Fruit fly (Drosophila melanogaster) whole organism, embryonic: ENCODE data around the gene Drice.

Experiments used
- CG1024 ChIP-seq: fragments of 200-800 bp; sonication (Bioruptor generic); IDR thresholded peaks from 2 replicates; pipeline ENCODE4 v1.3.6; 2022; ENCODE audit warnings: missing biosample characterization, missing genetic modification characterization
- CG10321 ChIP-seq: fragments of 200-800 bp; sonication (Bioruptor generic); IDR thresholded peaks from 2 replicates; pipeline ENCODE4 v1.3.6; 2022; ENCODE audit warnings: missing biosample characterization, missing genetic modification characterization
- CG10565 ChIP-seq: fragments of 200-800 bp; sonication (Bioruptor generic); optimal IDR thresholded peaks from 3 replicates; lab custom pipeline; 2016; ENCODE audit warnings: missing biosample characterization, mild to moderate bottlenecking, missing genetic modification characterization
- CG14965 ChIP-seq: fragments of 200-800 bp; sonication (Bioruptor generic); optimal IDR thresholded peaks from 2 replicates; lab custom pipeline; 2016; ENCODE audit warnings: missing biosample characterization, missing genetic modification characterization, borderline replicate concordance
- CG15514 ChIP-seq: fragments of 200-800 bp; sonication (Bioruptor generic); optimal IDR thresholded peaks from 3 replicates; lab custom pipeline; 2017; ENCODE audit warnings: missing biosample characterization, missing genetic modification characterization, mild to moderate bottlenecking, moderate library complexity, missing genetic modification reagents
- CG1602 ChIP-seq: fragments of 200-800 bp; sonication (Bioruptor generic); optimal IDR thresholded peaks from 3 replicates; lab custom pipeline; 2016; ENCODE audit warnings: missing biosample characterization, missing genetic modification characterization
- CG17385 ChIP-seq: fragments of 200-800 bp; sonication (Bioruptor generic); optimal IDR thresholded peaks from 3 replicates; lab custom pipeline; 2018; ENCODE audit warnings: missing biosample characterization, mild to moderate bottlenecking, missing genetic modification characterization
- CG17612 ChIP-seq: fragments of 200-800 bp; sonication (Bioruptor generic); IDR thresholded peaks from 2 replicates; pipeline ENCODE4 v1.3.6; 2022; ENCODE audit warnings: missing biosample characterization, missing genetic modification characterization
- CG3163 ChIP-seq: fragments of 200-800 bp; sonication (Bioruptor generic); optimal IDR thresholded peaks from 3 replicates; lab custom pipeline; 2016; ENCODE audit warnings: missing biosample characterization, missing genetic modification characterization
- CG32772 ChIP-seq: fragments of 200-800 bp; sonication (Bioruptor generic); IDR thresholded peaks from 2 replicates; pipeline ENCODE4 v1.3.6; 2022; ENCODE audit warnings: missing biosample characterization, missing genetic modification characterization
- CG3995 ChIP-seq: fragments of 200-800 bp; sonication (Bioruptor generic); optimal IDR thresholded peaks from 3 replicates; lab custom pipeline; 2016; ENCODE audit warnings: missing biosample characterization, missing genetic modification characterization
- CG4404 ChIP-seq: fragments of 200-800 bp; sonication (Bioruptor generic); IDR thresholded peaks from 2 replicates; pipeline ENCODE4 v1.3.6; 2022; ENCODE audit warnings: missing biosample characterization, missing genetic modification characterization
- CG6272 ChIP-seq: fragments of 200-800 bp; sonication (Bioruptor generic); IDR thresholded peaks from 2 replicates; pipeline ENCODE4 v1.3.6; 2022; ENCODE audit warnings: missing biosample characterization, missing genetic modification characterization
- CG6683 ChIP-seq: fragments of 200-800 bp; sonication (Bioruptor generic); optimal IDR thresholded peaks from 2 replicates; lab custom pipeline; 2017; ENCODE audit warnings: missing biosample characterization, mild to moderate bottlenecking, missing genetic modification characterization, missing genetic modification reagents
- CG7839 ChIP-seq: fragments of 200-800 bp; sonication (Bioruptor generic); optimal IDR thresholded peaks from 3 replicates; lab custom pipeline; 2018; ENCODE audit warnings: missing biosample characterization, mild to moderate bottlenecking, missing genetic modification characterization, moderate library complexity
- CG8281 ChIP-seq: fragments of 200-800 bp; sonication (Bioruptor generic); optimal IDR thresholded peaks from 2 replicates; lab custom pipeline; 2018; ENCODE audit warnings: missing biosample characterization, mild to moderate bottlenecking, missing genetic modification characterization, moderate library complexity
- CkIIα-i1 ChIP-seq: fragments of 200-800 bp; sonication (Bioruptor generic); IDR thresholded peaks from 2 replicates; pipeline ENCODE4 v1.3.6; 2022; ENCODE audit warnings: missing biosample characterization, missing genetic modification characterization
- Elba2 ChIP-seq: fragments of 200-800 bp; sonication (Bioruptor generic); optimal IDR thresholded peaks from 3 replicates; lab custom pipeline; 2016; ENCODE audit warnings: missing biosample characterization, missing genetic modification characterization
- Hand ChIP-seq: fragments of 200-800 bp; sonication (Bioruptor generic); optimal IDR thresholded peaks from 2 replicates; lab custom pipeline; 2017; ENCODE audit warnings: mild to moderate bottlenecking, missing biosample characterization, missing genetic modification reagents, missing genetic modification characterization
- HmgD ChIP-seq: fragments of 200-800 bp; sonication (Bioruptor generic); optimal IDR thresholded peaks from 3 replicates; lab custom pipeline; 2016; ENCODE audit warnings: missing biosample characterization, missing genetic modification characterization
- HmgZ ChIP-seq: fragments of 200-800 bp; sonication (Bioruptor generic); optimal IDR thresholded peaks from 2 replicates; lab custom pipeline; 2018; ENCODE audit warnings: missing biosample characterization, mild to moderate bottlenecking, missing genetic modification characterization
- Hmx ChIP-seq: fragments of 200-800 bp; sonication (Bioruptor generic); optimal IDR thresholded peaks from 2 replicates; lab custom pipeline; 2016; ENCODE audit warnings: missing biosample characterization, missing genetic modification characterization
- Hr3 ChIP-seq: fragments of 200-800 bp; sonication (Bioruptor generic); optimal IDR thresholded peaks from 3 replicates; lab custom pipeline; 2016; ENCODE audit warnings: missing biosample characterization, missing genetic modification characterization
- NFAT ChIP-seq: fragments of 200-800 bp; sonication (Bioruptor generic); IDR thresholded peaks from 2 replicates; pipeline ENCODE4 v1.3.6; 2022; ENCODE audit warnings: missing biosample characterization, missing genetic modification characterization
- Usf ChIP-seq: fragments of 200-800 bp; sonication (Bioruptor generic); optimal IDR thresholded peaks from 2 replicates; lab custom pipeline; 2017; ENCODE audit warnings: missing genotype, missing biosample characterization, missing genetic modification characterization
- Vsx1 ChIP-seq: fragments of 200-800 bp; sonication (Bioruptor generic); optimal IDR thresholded peaks from 2 replicates; lab custom pipeline; 2017; ENCODE audit warnings: missing biosample characterization, mild to moderate bottlenecking, missing genetic modification characterization, missing genetic modification reagents
- abd-A ChIP-seq: fragments of 200-800 bp; sonication (Bioruptor generic); optimal IDR thresholded peaks from 3 replicates; lab custom pipeline; 2019; ENCODE audit warnings: missing biosample characterization, mild to moderate bottlenecking, missing genetic modification characterization, moderate library complexity
- bigmax ChIP-seq: fragments of 200-800 bp; sonication (Bioruptor generic); optimal IDR thresholded peaks from 2 replicates; lab custom pipeline; 2018; ENCODE audit warnings: missing biosample characterization, mild to moderate bottlenecking, missing genetic modification characterization
- cas ChIP-seq: fragments of 200-800 bp; sonication (Bioruptor generic); IDR thresholded peaks from 2 replicates; pipeline ENCODE4 v1.3.6; 2022; ENCODE audit warnings: missing biosample characterization, missing genetic modification characterization
- crc ChIP-seq: fragments of 200-800 bp; sonication (Bioruptor generic); optimal IDR thresholded peaks from 2 replicates; lab custom pipeline; 2016; ENCODE audit warnings: missing biosample characterization, missing genetic modification characterization
- dysf ChIP-seq: fragments of 200-800 bp; sonication (Bioruptor generic); IDR thresholded peaks from 3 replicates; pipeline ENCODE4 v1.3.6; 2022; ENCODE audit warnings: missing biosample characterization, missing genetic modification characterization
- fd3F ChIP-seq: fragments of 200-800 bp; sonication (Bioruptor generic); optimal IDR thresholded peaks from 2 replicates; lab custom pipeline; 2018; ENCODE audit warnings: missing biosample characterization, mild to moderate bottlenecking, missing genetic modification characterization, moderate library complexity
- fd64A ChIP-seq: fragments of 200-800 bp; sonication (Bioruptor generic); optimal IDR thresholded peaks from 3 replicates; lab custom pipeline; 2018; ENCODE audit warnings: missing biosample characterization, mild to moderate bottlenecking, missing genetic modification characterization
- hkb ChIP-seq, 2 experiments: fragments of 200-800 bp in 1 of 2; fragments of >200 bp in 1 of 2; sonication (Bioruptor generic) in 1 of 2; IDR thresholded peaks in 1 of 2; optimal IDR thresholded peaks in 1 of 2; 2 replicates each; pipeline versions ENCODE4 v1.3.6 to Lab custom; 2017 to 2022; ENCODE audit warnings: missing biosample characterization in 1 of 2, missing genetic modification characterization in 1 of 2
- kay ChIP-seq: fragments of 200-800 bp; sonication (Bioruptor generic); optimal IDR thresholded peaks from 2 replicates; lab custom pipeline; 2016; ENCODE audit warnings: missing biosample characterization, missing genetic modification characterization
- klu ChIP-seq: fragments of 200-800 bp; sonication (Bioruptor generic); IDR thresholded peaks from 2 replicates; pipeline ENCODE4 v1.3.6; 2022; ENCODE audit warnings: missing biosample characterization, missing genetic modification characterization
- nom ChIP-seq: fragments of 200-800 bp; sonication (Bioruptor generic); optimal IDR thresholded peaks from 2 replicates; lab custom pipeline; 2017; ENCODE audit warnings: missing biosample characterization, missing genetic modification characterization, mild to moderate bottlenecking, moderate library complexity, missing genetic modification reagents
- otp ChIP-seq: fragments of 200-800 bp; sonication (Bioruptor generic); IDR thresholded peaks from 3 replicates; pipeline ENCODE4, ENCODE4 v1.3.6; 2022; ENCODE audit warnings: missing biosample characterization, missing genetic modification characterization
- pzg ChIP-seq: fragments of 200-800 bp; sonication (Bioruptor generic); optimal IDR thresholded peaks from 3 replicates; lab custom pipeline; 2018; ENCODE audit warnings: missing biosample characterization, mild to moderate bottlenecking, missing genetic modification characterization, moderate library complexity
- ro ChIP-seq: fragments of 200-800 bp; sonication (Bioruptor generic); IDR thresholded peaks from 2 replicates; pipeline ENCODE4 v1.3.6; 2022; ENCODE audit warnings: missing biosample characterization, missing genetic modification characterization
- salm ChIP-seq: fragments of 200-800 bp; sonication (Bioruptor generic); optimal IDR thresholded peaks from 2 replicates; lab custom pipeline; 2018; ENCODE audit warnings: missing biosample characterization, mild to moderate bottlenecking, missing genetic modification characterization
- sc ChIP-seq, 3 experiments: fragments of >200 bp in 2 of 3; fragments of 200-800 bp in 1 of 3; sonication (Bioruptor generic) in 1 of 3; optimal IDR thresholded peaks; 2 replicates in 2 of 3; 3 replicates in 1 of 3; lab custom pipeline; 2017; ENCODE audit warnings: mild to moderate bottlenecking in 1 of 3, missing biosample characterization in 1 of 3, missing genetic modification characterization in 1 of 3, missing genetic modification reagents in 1 of 3
- shn ChIP-seq: fragments of 200-800 bp; sonication (Bioruptor generic); optimal IDR thresholded peaks from 3 replicates; lab custom pipeline; 2016; ENCODE audit warnings: missing biosample characterization, missing genetic modification characterization
- tin ChIP-seq: fragments of 200-800 bp; sonication (Bioruptor generic); optimal IDR thresholded peaks from 3 replicates; lab custom pipeline; 2016; ENCODE audit warnings: missing biosample characterization, missing genetic modification characterization
- toy ChIP-seq: fragments of 200-800 bp; sonication (Bioruptor generic); IDR thresholded peaks from 2 replicates; pipeline ENCODE4 v1.3.6; 2022; ENCODE audit warnings: missing biosample characterization, missing genetic modification characterization
- tup ChIP-seq: fragments of 200-800 bp; sonication (Bioruptor generic); optimal IDR thresholded peaks from 2 replicates; lab custom pipeline; 2016; ENCODE audit warnings: missing biosample characterization, mild to moderate bottlenecking, missing genetic modification characterization, moderate library complexity
- unc-4 ChIP-seq: fragments of 200-800 bp; sonication (Bioruptor generic); IDR thresholded peaks from 2 replicates; pipeline ENCODE4 v1.3.6; 2022; ENCODE audit warnings: missing biosample characterization, missing genetic modification characterization; ENCODE audit not compliant: partially characterized antibody
- vfl ChIP-seq: fragments of 200-800 bp; sonication (Bioruptor generic); optimal IDR thresholded peaks from 2 replicates; lab custom pipeline; 2016; ENCODE audit warnings: missing biosample characterization, missing genetic modification characterization
- vnd ChIP-seq: fragments of 200-800 bp; sonication (Bioruptor generic); IDR thresholded peaks from 3 replicates; pipeline ENCODE4 v1.3.6; 2022; ENCODE audit warnings: missing biosample characterization, missing genetic modification characterization; ENCODE audit not compliant: partially characterized antibody
- vvl ChIP-seq: fragments of 200-800 bp; sonication (Bioruptor generic); IDR thresholded peaks from 2 replicates; pipeline ENCODE4 v1.3.6; 2022; ENCODE audit warnings: missing biosample characterization, missing genetic modification characterization
- zfh1 ChIP-seq: fragments of 200-800 bp; sonication (Bioruptor generic); IDR thresholded peaks from 3 replicates; pipeline ENCODE4 v1.3.6; 2022; ENCODE audit warnings: missing biosample characterization, missing genetic modification characterization

Gene Drice

DNA sequence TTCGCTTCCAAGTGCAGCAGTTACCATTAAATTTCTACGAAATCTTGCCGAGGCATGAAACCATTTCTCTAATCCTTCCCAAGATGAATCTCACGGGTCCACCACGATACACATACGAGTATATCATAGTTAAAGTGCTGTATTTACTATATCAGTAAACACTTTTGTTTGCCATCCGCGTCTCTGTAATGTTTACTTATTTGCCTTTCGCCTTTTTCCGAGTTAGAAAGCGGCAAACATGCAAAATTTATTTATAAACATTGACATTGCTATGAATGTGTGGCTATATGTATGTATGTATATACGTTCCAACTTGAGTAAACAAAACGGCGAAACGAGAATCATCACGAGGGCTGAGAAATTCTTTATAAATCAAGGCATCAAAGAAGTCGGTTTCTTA, 31.5 kb downstream of the Drice start (continued):
- TF ChIP-seq bigmax (peak; percentile 31), nom (no peak), Vsx1 (GFP tag; lab: Kevin White, UChicago) (no peak), dysf (GFP tag; lab: Robert Waterston, UW) (no peak), CG6683 (no peak), CG32772 (no peak), CG8281 (tag; lab: Kevin White, UChicago) (peak; percentile 29), vvl (GFP tag; lab: Robert Waterston, UW) (no peak), Hr3 (GFP tag; lab: Kevin White, UChicago) (no peak), ro (GFP tag; lab: Robert Waterston, UW) (no peak), vfl (GFP tag; lab: Kevin White, UChicago) (no peak), CG10321 (GFP tag; lab: Robert Waterston, UW) (no peak), Usf (GFP tag; lab: Kevin White, UChicago) (no peak), CG10565 (GFP tag; lab: Kevin White, UChicago) (no peak), CG4404 (GFP tag; lab: Robert Waterston, UW) (no peak), CG3163 (GFP tag; lab: Kevin White, UChicago) (no peak), fd64A (peak; percentile 87), hkb (optimal IDR thresholded peaks at IDR 0.05; lab: Kevin White, UChicago) (no peak), hkb (GFP tag; IDR thresholded peaks at IDR 0.05; lab: Robert Waterston, UW) (0 out of 2 replicates have a peak, but pooled peaks have one; percentile 16), CG17612 (GFP tag; lab: Robert Waterston, UW) (no peak), Elba2 (no peak), Hand (GFP tag; lab: Kevin White, UChicago) (no peak), shn (GFP tag; lab: Kevin White, UChicago) (no peak), CG1602 (no peak), pzg (GFP tag; lab: Kevin White, UChicago) (no peak), tup (GFP tag; lab: Kevin White, UChicago) (no peak), CG14965 (GFP tag; lab: Kevin White, UChicago) (no peak), NFAT (GFP tag; lab: Robert Waterston, UW) (no peak), unc-4 (GFP tag; lab: Robert Waterston, UW) (no peak), CG15514 (GFP tag; lab: Kevin White, UChicago) (no peak), CG7839 (tag; lab: Kevin White, UChicago) (no peak), zfh1 (GFP tag; lab: Robert Waterston, UW) (peak; percentile 51; the same call in 2 of the 3 replicates), cas (no peak), kay (GFP tag; lab: Kevin White, UChicago) (no peak), CG1024 (GFP tag; lab: Robert Waterston, UW) (no peak), otp (GFP tag; lab: Robert Waterston, UW) (0 out of 3 replicates have a peak, but pooled peaks have one; percentile 35), sc (optimal IDR thresholded peaks at IDR 0.05; lab: Kevin White, UChicago) (no peak), sc (GFP tag; optimal IDR thresholded peaks at IDR 0.05; lab: Kevin White, UChicago) (no peak), CG3995 (no peak), abd-A (tag; lab: Kevin White, UChicago) (no peak), CG17385 (GFP tag; lab: Kevin White, UChicago) (no peak), tin (GFP tag; lab: Kevin White, UChicago) (no peak), vnd (GFP tag; lab: Robert Waterston, UW) (no peak), HmgZ (tag; lab: Kevin White, UChicago) (no peak), CkIIα-i1 (GFP tag; lab: Robert Waterston, UW) (no peak), CG6272 (GFP tag; lab: Robert Waterston, UW) (no peak), salm (tag; lab: Kevin White, UChicago) (no peak), Hmx (GFP tag; lab: Kevin White, UChicago) (no peak), HmgD (GFP tag; lab: Kevin White, UChicago) (no peak), crc (GFP tag; lab: Kevin White, UChicago) (no peak), fd3F (no peak), klu (GFP tag; lab: Robert Waterston, UW) (no peak), toy (GFP tag; lab: Robert Waterston, UW) (no peak)
